Fruit fly (Drosophila melanogaster): ENCODE data around the gene jvl.

DNA sequence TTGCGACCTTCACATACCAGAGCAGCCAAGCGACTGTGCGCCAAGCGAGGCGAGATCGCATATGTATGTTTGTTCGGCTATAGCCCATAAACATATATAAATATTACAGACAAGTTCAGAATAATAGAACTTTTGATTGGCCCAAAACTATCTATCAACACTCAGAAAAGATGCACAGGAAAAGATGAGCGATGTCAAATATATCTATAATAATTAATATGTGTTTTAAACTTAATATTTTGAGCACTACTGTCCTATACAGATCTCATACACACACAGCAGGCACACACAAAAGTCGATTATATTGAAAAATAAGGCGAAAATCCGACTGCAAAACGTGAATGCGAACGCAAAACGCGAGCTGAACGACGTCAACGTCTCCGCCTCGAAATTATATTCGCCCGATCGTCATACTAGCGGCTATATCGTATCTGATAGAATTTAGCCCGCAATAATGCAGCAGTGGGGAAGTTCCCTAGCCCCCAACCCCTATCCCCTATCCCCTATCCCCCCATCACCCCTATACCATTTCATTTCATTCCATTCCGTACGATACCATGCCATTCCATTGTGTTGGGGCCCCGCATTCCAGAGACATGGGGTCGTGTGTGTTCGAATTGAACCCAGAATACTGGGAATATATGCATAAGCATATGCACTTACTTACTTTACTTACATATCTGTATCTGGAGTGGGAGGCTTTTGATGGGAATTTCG lies 29.8 kb upstream of the jvl start:
- TF ChIP-seq CG8478 (optimal IDR thresholded peaks at IDR 0.05) = no peak
- no peak for TF ChIP-seq CTCF (optimal IDR thresholded peaks at IDR 0.05)

All from S2 (cell line).